Fruit fly (Drosophila melanogaster): ENCODE results near the gene RpS14b.

Gene RpS14b

dm6 chrX:7888386-7889024 is 46.2 kb upstream of the RpS14b start, which contains the start of gene Acat1 (continued):
- TF ChIP-seq CG10274 (GFP tag; optimal IDR thresholded peaks at IDR 0.05) (no peak), CG1792 (GFP tag; optimal IDR thresholded peaks at IDR 0.05) (no peak), CG9215 (GFP tag; IDR thresholded peaks at IDR 0.05) (0 out of 2 replicates have a peak, but pooled peaks have one; percentile 13), CG8478 (optimal IDR thresholded peaks at IDR 0.05) (no peak), CHES-1-like (GFP tag; optimal IDR thresholded peaks at IDR 0.05) (peak; percentile 31), luna (GFP tag; optimal IDR thresholded peaks at IDR 0.05) (peak; percentile 39), CG3847 (GFP tag; IDR thresholded peaks at IDR 0.05) (peak; percentile 53; the same call in 1 of the 2 replicates), Scr (GFP tag; IDR thresholded peaks at IDR 0.05; ENCODE audit: partially characterized antibody) (peak; percentile 51), CG6689 (GFP tag; IDR thresholded peaks at IDR 0.05) (peak; percentile 66), wdn (GFP tag; IDR thresholded peaks at IDR 0.05) (0 out of 2 replicates have a peak, but pooled peaks have one; percentile 14), fd64A (GFP tag; optimal IDR thresholded peaks at IDR 0.05) (no peak), CG10366 (GFP tag; IDR thresholded peaks at IDR 0.05) (peak; percentile 33; the same call in 1 of the 2 replicates), sens (GFP tag) (peak; percentile 96), Ssrp (tag; optimal IDR thresholded peaks at IDR 0.05) (peak; percentile 18), NC2β (GFP tag; optimal IDR thresholded peaks at IDR 0.05) (peak; percentile 38), sug (tag; optimal IDR thresholded peaks at IDR 0.05) (no peak), CG2202 (tag; optimal IDR thresholded peaks at IDR 0.05) (peak; percentile 35), Ada2b (GFP tag; IDR thresholded peaks at IDR 0.05) (no peak), Bgb (GFP tag; IDR thresholded peaks at IDR 0.05; ENCODE audit: partially characterized antibody) (no peak; the same call in 1 of the 2 replicates), dmrt99B (tag; optimal IDR thresholded peaks at IDR 0.05) (no peak), H2.0 (GFP tag; IDR thresholded peaks at IDR 0.05) (peak; percentile 26; the same call in 1 of the 2 replicates), z (GFP tag; IDR thresholded peaks at IDR 0.05) (no peak), HHEX (GFP tag; optimal IDR thresholded peaks at IDR 0.05) (peak; percentile 38), pan (optimal IDR thresholded peaks at IDR 0.05) (no peak), pan (GFP tag; optimal IDR thresholded peaks at IDR 0.05 in 1 of 2, IDR thresholded peaks at IDR 0.05 in 1 of 2) (peak in 1 of 2 experiments; percentile 61), usp (GFP tag; optimal IDR thresholded peaks at IDR 0.05) (no peak), CG12299 (tag; optimal IDR thresholded peaks at IDR 0.05) (peak; percentile 8), NC2α (GFP tag; optimal IDR thresholded peaks at IDR 0.05) (no peak), CG30403 (GFP tag; optimal IDR thresholded peaks at IDR 0.05) (peak; percentile 71), CG13123 (GFP tag; optimal IDR thresholded peaks at IDR 0.05) (no peak), CG15601 (tag; optimal IDR thresholded peaks at IDR 0.05) (no peak), dimm (GFP tag; IDR thresholded peaks at IDR 0.05) (no peak), BEAF-32 (GFP tag; optimal IDR thresholded peaks at IDR 0.05) (peak; percentile 57), E2f1 (GFP tag; IDR thresholded peaks at IDR 0.05) (peak; percentile 22; the same call in 1 of the 2 replicates), CG4328 (GFP tag; optimal IDR thresholded peaks at IDR 0.05) (no peak), CG10209 (GFP tag; optimal IDR thresholded peaks at IDR 0.05) (peak; percentile 44), wor (GFP tag; IDR thresholded peaks at IDR 0.05) (no peak), CG6254 (GFP tag; optimal IDR thresholded peaks at IDR 0.05) (no peak), MESR4 (GFP tag; optimal IDR thresholded peaks at IDR 0.05) (peak; percentile 65), Atf-2 (GFP tag; optimal IDR thresholded peaks at IDR 0.05) (peak; percentile 34), CG31224 (GFP tag; IDR thresholded peaks at IDR 0.05) (0 out of 2 replicates have a peak, but pooled peaks have one; percentile 30), Hr51 (GFP tag; optimal IDR thresholded peaks at IDR 0.05) (peak; percentile 46 to 72), CG9727 (GFP tag; optimal IDR thresholded peaks at IDR 0.05) (peak; percentile 59), crol (GFP tag; IDR thresholded peaks at IDR 0.05) (no peak), Chrac-16 (GFP tag; optimal IDR thresholded peaks at IDR 0.05) (peak; percentile 57), CG7786 (GFP tag; optimal IDR thresholded peaks at IDR 0.05) (peak; percentile 40), unpg (GFP tag; optimal IDR thresholded peaks at IDR 0.05) (no peak), scrt (GFP tag; optimal IDR thresholded peaks at IDR 0.05) (peak; percentile 91), CG6175 (GFP tag; IDR thresholded peaks at IDR 0.05) (no peak), CG12744 (GFP tag; optimal IDR thresholded peaks at IDR 0.05) (peak; percentile 28)
